Fruit fly (Drosophila melanogaster): ENCODE data around the gene Jwa.

Gene Jwa

DNA sequence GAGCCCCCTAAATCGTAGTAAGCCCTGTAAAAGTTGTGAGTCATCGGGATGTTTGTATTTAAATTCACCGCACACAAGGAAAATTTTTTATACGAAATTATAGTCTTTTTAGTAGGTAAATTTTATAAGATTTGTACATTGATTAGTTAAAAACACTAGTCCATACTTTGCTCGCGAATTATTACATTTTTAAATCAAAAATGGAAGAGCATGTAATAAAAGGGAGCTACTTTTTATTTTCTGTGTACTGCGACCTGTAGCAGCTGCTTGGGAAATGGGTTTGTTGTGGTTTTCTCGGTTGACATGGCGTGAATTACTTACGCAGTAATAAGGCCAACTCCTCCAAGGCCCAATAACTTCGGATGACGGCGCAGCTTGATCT, 10.8 kb downstream of the Jwa start (continued):
- TF ChIP-seq Hmr (GFP tag; optimal IDR thresholded peaks at IDR 0.05) (peak; percentile 16), CG1233 (GFP tag; optimal IDR thresholded peaks at IDR 0.05) (no peak), CG2889 (GFP tag; IDR thresholded peaks at IDR 0.05) (no peak), gro (GFP tag; optimal IDR thresholded peaks at IDR 0.05) (no peak), Gsc (GFP tag; IDR thresholded peaks at IDR 0.05) (no peak), ab (GFP tag; optimal IDR thresholded peaks at IDR 0.05) (no peak), Taf1 (GFP tag; IDR thresholded peaks at IDR 0.05) (0 out of 2 replicates have a peak, but pooled peaks have one; percentile 22), gsb-n (tag; optimal IDR thresholded peaks at IDR 0.05) (no peak), HLH3B (GFP tag; IDR thresholded peaks at IDR 0.05) (0 out of 2 replicates have a peak, but pooled peaks have one; percentile 19), br (optimal IDR thresholded peaks at IDR 0.05) (no peak), bab2 (GFP tag; optimal IDR thresholded peaks at IDR 0.05) (peak; percentile 6), CG3163 (GFP tag; optimal IDR thresholded peaks at IDR 0.05) (no peak), CG4360 (GFP tag; IDR thresholded peaks at IDR 0.05) (no peak), nom (GFP tag; optimal IDR thresholded peaks at IDR 0.05) (no peak), Opbp (GFP tag; IDR thresholded peaks at IDR 0.05; ENCODE audit: partially characterized antibody) (no peak), CoRest (tag; optimal IDR thresholded peaks at IDR 0.05) (no peak), Awh (GFP tag; IDR thresholded peaks at IDR 0.05) (no peak), Dref (GFP tag; IDR thresholded peaks at IDR 0.05) (no peak), CG12071 (GFP tag; optimal IDR thresholded peaks at IDR 0.05) (no peak), stc (GFP tag; IDR thresholded peaks at IDR 0.05) (no peak), dmrt11E (tag; optimal IDR thresholded peaks at IDR 0.05) (peak; percentile 18), ap (GFP tag; IDR thresholded peaks at IDR 0.05) (no peak), Ptx1 (GFP tag; IDR thresholded peaks at IDR 0.05) (peak; percentile 69), CG1792 (GFP tag; optimal IDR thresholded peaks at IDR 0.05) (no peak), CG9797 (GFP tag; optimal IDR thresholded peaks at IDR 0.05) (no peak), bigmax (GFP tag; optimal IDR thresholded peaks at IDR 0.05) (no peak), CG42726 (GFP tag; IDR thresholded peaks at IDR 0.05; ENCODE audit: partially characterized antibody) (no peak), CG8359 (GFP tag; optimal IDR thresholded peaks at IDR 0.05; ENCODE audit: borderline replicate concordance) (no peak), Hr39 (optimal IDR thresholded peaks at IDR 0.05) (no peak), Hr78 (GFP tag; optimal IDR thresholded peaks at IDR 0.05) (no peak), en (GFP tag; optimal IDR thresholded peaks at IDR 0.05) (no peak), CG12236 (GFP tag; optimal IDR thresholded peaks at IDR 0.05) (no peak), CG6813 (GFP tag; optimal IDR thresholded peaks at IDR 0.05) (no peak), zf30C (GFP tag; optimal IDR thresholded peaks at IDR 0.05) (peak; percentile 49), CG1647 (GFP tag; optimal IDR thresholded peaks at IDR 0.05) (no peak), Abd-B (GFP tag; optimal IDR thresholded peaks at IDR 0.05) (no peak), grau (tag; optimal IDR thresholded peaks at IDR 0.05) (peak; percentile 14), CG31224 (GFP tag; IDR thresholded peaks at IDR 0.05) (peak; percentile 9; the same call in 1 of the 2 replicates), ssp (GFP tag; IDR thresholded peaks at IDR 0.05) (peak; percentile 30; the same call in 1 of the 2 replicates), cas (GFP tag; IDR thresholded peaks at IDR 0.05) (no peak), CG10565 (GFP tag; optimal IDR thresholded peaks at IDR 0.05) (no peak), CG15479 (GFP tag; optimal IDR thresholded peaks at IDR 0.05) (no peak), CrebB (tag; optimal IDR thresholded peaks at IDR 0.05) (no peak), ham (GFP tag; IDR thresholded peaks at IDR 0.05) (no peak), sd (tag; optimal IDR thresholded peaks at IDR 0.05) (no peak), Trl (optimal IDR thresholded peaks at IDR 0.05) (no peak), Trl (GFP tag; optimal IDR thresholded peaks at IDR 0.05) (no peak), org-1 (GFP tag; optimal IDR thresholded peaks at IDR 0.05) (no peak), hb (GFP tag; IDR thresholded peaks at IDR 0.05; ENCODE audit: partially characterized antibody) (no peak), nerfin-2 (GFP tag; IDR thresholded peaks at IDR 0.05; ENCODE audit: partially characterized antibody) (no peak), CG17802 (tag; optimal IDR thresholded peaks at IDR 0.05) (no peak), lab (GFP tag; optimal IDR thresholded peaks at IDR 0.05) (peak; percentile 19)

All from whole organism, embryonic.